Fruit fly (Drosophila melanogaster): ENCODE measurements around the gene CG32075.

Gene CG32075

DNA sequence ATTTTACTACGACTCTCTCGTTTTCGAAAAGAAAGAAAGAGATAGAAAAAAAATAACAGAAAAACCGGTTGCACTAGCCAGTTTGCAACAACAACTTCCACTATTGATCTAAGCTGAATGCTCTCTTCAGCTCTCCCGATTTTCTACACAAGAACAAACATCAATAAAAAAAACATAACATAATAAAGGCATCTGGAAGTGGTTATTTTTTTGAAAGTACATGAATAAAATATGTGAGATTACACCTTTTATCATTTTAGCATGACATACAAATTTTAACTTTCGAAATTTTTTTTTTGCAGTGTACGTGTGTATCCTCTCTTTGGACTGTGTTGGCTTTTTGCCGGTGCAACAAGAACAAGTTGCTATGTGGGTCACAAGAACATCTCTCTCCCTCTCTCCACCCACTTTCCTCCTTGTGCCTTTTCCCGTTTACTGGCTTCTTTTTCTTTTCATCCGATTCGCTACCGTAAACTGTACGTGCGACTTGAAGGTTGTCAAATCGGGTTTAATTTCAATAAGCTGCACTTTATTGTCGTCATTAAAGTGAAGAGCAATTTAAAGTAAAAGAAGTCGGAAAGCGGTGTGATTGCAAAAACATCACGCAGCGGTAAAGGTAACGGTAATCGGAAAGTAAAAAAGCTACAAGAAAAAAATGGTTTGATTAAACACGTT, 20.0 kb upstream of the CG32075 start:
- TF ChIP-seq Clk (GFP tag; optimal IDR thresholded peaks at IDR 0.05) (peak; percentile 88), toe (GFP tag; optimal IDR thresholded peaks at IDR 0.05) (no peak), cic (GFP tag; optimal IDR thresholded peaks at IDR 0.05) (peak; percentile 82), CG7045 (GFP tag; optimal IDR thresholded peaks at IDR 0.05) (peak; percentile 94), Crg-1 (GFP tag; optimal IDR thresholded peaks at IDR 0.05) (peak; percentile 93), Hr96 (GFP tag; optimal IDR thresholded peaks at IDR 0.05) (no peak), CG1620 (GFP tag; optimal IDR thresholded peaks at IDR 0.05) (peak; percentile 93), CG11617 (GFP tag; optimal IDR thresholded peaks at IDR 0.05) (peak; percentile 95), pad (GFP tag; optimal IDR thresholded peaks at IDR 0.05) (peak; percentile 85), CG7101 (tag; optimal IDR thresholded peaks at IDR 0.05) (peak; percentile 94), CG14711 (tag; optimal IDR thresholded peaks at IDR 0.05) (peak; percentile 93), Mnt (GFP tag; optimal IDR thresholded peaks at IDR 0.05) (peak; percentile 65), CG33017 (tag; optimal IDR thresholded peaks at IDR 0.05) (peak; percentile 96), CG5204 (GFP tag; optimal IDR thresholded peaks at IDR 0.05) (no peak), CG12768 (GFP tag; optimal IDR thresholded peaks at IDR 0.05) (peak; percentile 97), tj (GFP tag; optimal IDR thresholded peaks at IDR 0.05) (peak; percentile 79), cnc (optimal IDR thresholded peaks at IDR 0.05) (no peak), ovo (GFP tag; optimal IDR thresholded peaks at IDR 0.05) (no peak), kay (GFP tag; ENCODE audit: borderline replicate concordance) (peak; percentile 86), bab1 (GFP tag; optimal IDR thresholded peaks at IDR 0.05) (peak; percentile 96)

dm6 chr3L:11083605-11084004, 18.9 kb upstream of the CG32075 start:
- TF ChIP-seq cic (GFP tag; optimal IDR thresholded peaks at IDR 0.05): peak; percentile 77
- peak; percentile 48 for TF ChIP-seq tj (GFP tag; optimal IDR thresholded peaks at IDR 0.05)
- TF ChIP-seq CG7045 (GFP tag; optimal IDR thresholded peaks at IDR 0.05): no peak
- peak; percentile 96 for TF ChIP-seq kay (GFP tag; ENCODE audit: borderline replicate concordance)
- no peak for TF ChIP-seq Clk (GFP tag; optimal IDR thresholded peaks at IDR 0.05)

- TF ChIP-seq CG7045 (GFP tag; optimal IDR thresholded peaks at IDR 0.05) (no peak), CG11617 (GFP tag; optimal IDR thresholded peaks at IDR 0.05) (peak; percentile 52), CG1620 (GFP tag; optimal IDR thresholded peaks at IDR 0.05) (no peak), CG5204 (GFP tag; optimal IDR thresholded peaks at IDR 0.05) (no peak), CG12768 (GFP tag; optimal IDR thresholded peaks at IDR 0.05) (no peak), CG14711 (tag; optimal IDR thresholded peaks at IDR 0.05) (peak; percentile 34), Mnt (GFP tag; optimal IDR thresholded peaks at IDR 0.05) (peak; percentile 92), ovo (GFP tag; optimal IDR thresholded peaks at IDR 0.05) (peak; percentile 43), kay (GFP tag; ENCODE audit: borderline replicate concordance) (no peak), Hr96 (GFP tag; optimal IDR thresholded peaks at IDR 0.05) (no peak), pad (GFP tag; optimal IDR thresholded peaks at IDR 0.05) (no peak), Clk (GFP tag; optimal IDR thresholded peaks at IDR 0.05) (no peak), cnc (optimal IDR thresholded peaks at IDR 0.05) (no peak), tj (GFP tag; optimal IDR thresholded peaks at IDR 0.05) (no peak), toe (GFP tag; optimal IDR thresholded peaks at IDR 0.05) (no peak), cic (GFP tag; optimal IDR thresholded peaks at IDR 0.05) (no peak), CG33017 (tag; optimal IDR thresholded peaks at IDR 0.05) (peak; percentile 39), CG7101 (tag; optimal IDR thresholded peaks at IDR 0.05) (peak; percentile 66), bab1 (GFP tag; optimal IDR thresholded peaks at IDR 0.05) (peak; percentile 35), Crg-1 (GFP tag; optimal IDR thresholded peaks at IDR 0.05) (no peak)
These were observed 9.5 kb upstream of the CG32075 start, which contains the start of the genes Pfdn2 and Noc1 for dm6 chr3L:11074043-11074853. Pfdn2 (minus strand) TSS chr3L:11074388. Noc1 (plus strand) TSS chr3L:11074769.

- TF ChIP-seq CG7045 (GFP tag; optimal IDR thresholded peaks at IDR 0.05): no peak
- no peak for TF ChIP-seq CG12768 (GFP tag; optimal IDR thresholded peaks at IDR 0.05)
- TF ChIP-seq Hr96 (GFP tag; optimal IDR thresholded peaks at IDR 0.05): no peak
- no peak for TF ChIP-seq ovo (GFP tag; optimal IDR thresholded peaks at IDR 0.05)
- TF ChIP-seq tj (GFP tag; optimal IDR thresholded peaks at IDR 0.05): no peak
- no peak for TF ChIP-seq CG7101 (tag; optimal IDR thresholded peaks at IDR 0.05)
- TF ChIP-seq cic (GFP tag; optimal IDR thresholded peaks at IDR 0.05): no peak
- TF ChIP-seq pad (GFP tag; optimal IDR thresholded peaks at IDR 0.05): no peak
- TF ChIP-seq CG14711 (tag; optimal IDR thresholded peaks at IDR 0.05): no peak
- TF ChIP-seq Clk (GFP tag; optimal IDR thresholded peaks at IDR 0.05): no peak
- no peak for TF ChIP-seq toe (GFP tag; optimal IDR thresholded peaks at IDR 0.05)
- no peak for TF ChIP-seq CG11617 (GFP tag; optimal IDR thresholded peaks at IDR 0.05)
- TF ChIP-seq CG1620 (GFP tag; optimal IDR thresholded peaks at IDR 0.05): no peak
- no peak for TF ChIP-seq Crg-1 (GFP tag; optimal IDR thresholded peaks at IDR 0.05)
- no peak for TF ChIP-seq cnc (optimal IDR thresholded peaks at IDR 0.05)
- no peak for TF ChIP-seq Mnt (GFP tag; optimal IDR thresholded peaks at IDR 0.05)
- TF ChIP-seq CG5204 (GFP tag; optimal IDR thresholded peaks at IDR 0.05): no peak
These were observed 6.3 kb upstream of the CG32075 start for dm6 chr3L:11071057-11071456.

dm6 chr3L:11070372-11070854, 5.7 kb upstream of the CG32075 start, which contains the start of gene Mocs1:
Mocs1 (plus strand) TSS chr3L:11070526.
- TF ChIP-seq toe (GFP tag; optimal IDR thresholded peaks at IDR 0.05): no peak
- peak; percentile 79 for TF ChIP-seq cic (GFP tag; optimal IDR thresholded peaks at IDR 0.05)
- TF ChIP-seq CG11617 (GFP tag; optimal IDR thresholded peaks at IDR 0.05): peak; percentile 36
- no peak for TF ChIP-seq CG1620 (GFP tag; optimal IDR thresholded peaks at IDR 0.05)
- peak; percentile 43 for TF ChIP-seq CG14711 (tag; optimal IDR thresholded peaks at IDR 0.05)
- no peak for TF ChIP-seq kay (GFP tag; ENCODE audit: borderline replicate concordance)
- TF ChIP-seq CG33017 (tag; optimal IDR thresholded peaks at IDR 0.05): peak; percentile 22
- no peak for TF ChIP-seq Clk (GFP tag; optimal IDR thresholded peaks at IDR 0.05)
- TF ChIP-seq cnc (optimal IDR thresholded peaks at IDR 0.05): no peak
- TF ChIP-seq Mnt (GFP tag; optimal IDR thresholded peaks at IDR 0.05): peak; percentile 89
- TF ChIP-seq Hr96 (GFP tag; optimal IDR thresholded peaks at IDR 0.05): no peak
- peak; percentile 13 for TF ChIP-seq bab1 (GFP tag; optimal IDR thresholded peaks at IDR 0.05)
- TF ChIP-seq CG7101 (tag; optimal IDR thresholded peaks at IDR 0.05): peak; percentile 63
- peak; percentile 46 for TF ChIP-seq pad (GFP tag; optimal IDR thresholded peaks at IDR 0.05)
- peak; percentile 98 for TF ChIP-seq tj (GFP tag; optimal IDR thresholded peaks at IDR 0.05)
- peak; percentile 48 for TF ChIP-seq Crg-1 (GFP tag; optimal IDR thresholded peaks at IDR 0.05)
- peak; percentile 56 for TF ChIP-seq ovo (GFP tag; optimal IDR thresholded peaks at IDR 0.05)
- TF ChIP-seq CG12768 (GFP tag; optimal IDR thresholded peaks at IDR 0.05): peak; percentile 70
- peak; percentile 23 for TF ChIP-seq CG7045 (GFP tag; optimal IDR thresholded peaks at IDR 0.05)
- no peak for TF ChIP-seq CG5204 (GFP tag; optimal IDR thresholded peaks at IDR 0.05)

Measured in whole organism, adult.